Worm (Caenorhabditis elegans) whole organism, L4/young adult: Measurements from ENCODE around the gene srab-14.

Experiments
- W03F9.2 ChIP-seq: fragments of 150-350 bp; optimal IDR thresholded peaks from 2 replicates; lab custom pipeline; 2014; ENCODE audit warnings: missing biosample characterization, missing genetic modification characterization
- him-1 ChIP-seq: sonication (generic microtip); optimal IDR thresholded peaks from 2 replicates; lab custom pipeline; 2016; ENCODE audit warnings: missing genotype, missing genetic modification reagents, missing genetic modification characterization, missing compliant biosample characterization

ce11 chrII:7542952-7543351 is 43.7 kb upstream of the srab-14 start:
- TF ChIP-seq him-1 (tag; lab: Kevin White, UChicago) (no peak), W03F9.2 (no peak)
